Fruit fly (Drosophila melanogaster) whole organism, embryonic: ENCODE results near the gene Evi5.

Experiments
- ATbp ChIP-seq: fragments of 200-800 bp; sonication (Bioruptor generic); optimal IDR thresholded peaks from 2 replicates; lab custom pipeline; 2017; ENCODE audit warnings: missing biosample characterization, mild to moderate bottlenecking, missing genetic modification characterization, missing genetic modification reagents
- Blimp-1 ChIP-seq: fragments of 200-800 bp; sonication (Bioruptor generic); optimal IDR thresholded peaks from 3 replicates; lab custom pipeline; 2018; ENCODE audit warnings: missing biosample characterization, missing genetic modification characterization, mild to moderate bottlenecking, moderate library complexity, missing genetic modification reagents
- CG10366 ChIP-seq: fragments of 200-800 bp; sonication (Bioruptor generic); IDR thresholded peaks from 2 replicates; pipeline ENCODE4 v1.3.6; 2022; ENCODE audit warnings: missing biosample characterization, missing genetic modification characterization
- CG11560 ChIP-seq: fragments of 200-800 bp; sonication (Bioruptor generic); IDR thresholded peaks from 3 replicates; pipeline ENCODE4 v1.3.6; 2022; ENCODE audit warnings: missing biosample characterization, missing genetic modification characterization
- CG12104 ChIP-seq: fragments of 200-800 bp; sonication (Bioruptor generic); optimal IDR thresholded peaks from 3 replicates; lab custom pipeline; 2016; ENCODE audit warnings: missing biosample characterization, missing genetic modification characterization
- CG12155 ChIP-seq: fragments of 200-800 bp; sonication (Bioruptor generic); optimal IDR thresholded peaks from 3 replicates; lab custom pipeline; 2016; ENCODE audit warnings: missing biosample characterization, missing genetic modification characterization
- CG1233 ChIP-seq: fragments of 200-800 bp; sonication (Bioruptor generic); optimal IDR thresholded peaks from 4 replicates; lab custom pipeline; 2018; ENCODE audit warnings: missing biosample characterization, mild to moderate bottlenecking, missing genetic modification characterization
- CG12942 ChIP-seq: fragments of 200-800 bp; sonication (Bioruptor generic); optimal IDR thresholded peaks from 3 replicates; lab custom pipeline; 2016; ENCODE audit warnings: missing biosample characterization, missing genetic modification characterization
- CG14860 ChIP-seq: fragments of 200-800 bp; sonication (Bioruptor generic); IDR thresholded peaks from 3 replicates; pipeline ENCODE4 v1.3.6; 2022; ENCODE audit warnings: missing biosample characterization, missing genetic modification characterization; ENCODE audit not compliant: partially characterized antibody
- CG15696 ChIP-seq: fragments of 200-800 bp; sonication (Bioruptor generic); optimal IDR thresholded peaks from 2 replicates; lab custom pipeline; 2019; ENCODE audit warnings: missing biosample characterization, mild to moderate bottlenecking, missing genetic modification characterization, moderate library complexity
- CG16813 ChIP-seq: fragments of 200-800 bp; sonication (Bioruptor generic); IDR thresholded peaks from 3 replicates; pipeline ENCODE4 v1.3.6; 2022; ENCODE audit warnings: missing biosample characterization, missing genetic modification characterization; ENCODE audit not compliant: partially characterized antibody
- CG17359 ChIP-seq: fragments of 200-800 bp; sonication (Bioruptor generic); optimal IDR thresholded peaks from 3 replicates; lab custom pipeline; 2018; ENCODE audit warnings: missing biosample characterization, mild to moderate bottlenecking, missing genetic modification characterization, moderate library complexity
- CG2116 ChIP-seq: fragments of 200-800 bp; sonication (Bioruptor generic); optimal IDR thresholded peaks from 3 replicates; lab custom pipeline; 2018; ENCODE audit warnings: missing biosample characterization, mild to moderate bottlenecking, missing genetic modification characterization
- CG42726 ChIP-seq: fragments of 200-800 bp; sonication (Bioruptor generic); IDR thresholded peaks from 2 replicates; pipeline ENCODE4 v1.3.6; 2022; ENCODE audit warnings: missing biosample characterization, missing genetic modification characterization; ENCODE audit not compliant: partially characterized antibody
- CG5245 ChIP-seq: fragments of 200-800 bp; sonication (Bioruptor generic); optimal IDR thresholded peaks from 3 replicates; lab custom pipeline; 2016; ENCODE audit warnings: missing biosample characterization, missing genetic modification characterization
- CG6254 ChIP-seq: fragments of 200-800 bp; sonication (Bioruptor generic); optimal IDR thresholded peaks from 3 replicates; lab custom pipeline; 2017; ENCODE audit warnings: mild to moderate bottlenecking, missing biosample characterization, missing genetic modification reagents, missing genetic modification characterization
- CG6689 ChIP-seq: fragments of 200-800 bp; sonication (Bioruptor generic); IDR thresholded peaks from 2 replicates; pipeline ENCODE4 v1.3.6; 2022; ENCODE audit warnings: missing biosample characterization, missing genetic modification characterization
- CG6791 ChIP-seq: fragments of 200-800 bp; sonication (Bioruptor generic); IDR thresholded peaks from 3 replicates; pipeline ENCODE4 v1.3.6; 2022; ENCODE audit warnings: missing biosample characterization, missing genetic modification characterization; ENCODE audit not compliant: partially characterized antibody
- CG6813 ChIP-seq: fragments of 200-800 bp; sonication (Bioruptor generic); optimal IDR thresholded peaks from 2 replicates; lab custom pipeline; 2017; ENCODE audit warnings: missing biosample characterization, missing genetic modification characterization, mild to moderate bottlenecking, moderate library complexity, missing genetic modification reagents
- CG7271 ChIP-seq: fragments of 200-800 bp; sonication (Bioruptor generic); optimal IDR thresholded peaks from 2 replicates; lab custom pipeline; 2018; ENCODE audit warnings: missing biosample characterization, mild to moderate bottlenecking, missing genetic modification characterization, moderate library complexity
- CG9437 ChIP-seq: fragments of 200-800 bp; sonication (Bioruptor generic); optimal IDR thresholded peaks from 2 replicates; lab custom pipeline; 2018; ENCODE audit warnings: missing biosample characterization, mild to moderate bottlenecking, missing genetic modification characterization
- CTCF ChIP-seq: fragments of 200-800 bp; sonication (Bioruptor generic); optimal IDR thresholded peaks from 2 replicates; lab custom pipeline; 2017; ENCODE audit warnings: missing biosample characterization, mild to moderate bottlenecking, missing genetic modification characterization, moderate library complexity
- CoRest ChIP-seq: fragments of 200-800 bp; sonication (Bioruptor generic); optimal IDR thresholded peaks from 3 replicates; lab custom pipeline; 2018; ENCODE audit warnings: missing biosample characterization, mild to moderate bottlenecking, missing genetic modification characterization, moderate library complexity
- D ChIP-seq, 2 experiments: fragments of 200-800 bp in 1 of 2; fragments of >200 bp in 1 of 2; sonication (Bioruptor generic) in 1 of 2; optimal IDR thresholded peaks; 2 replicates in 1 of 2; 3 replicates in 1 of 2; lab custom pipeline; 2017; ENCODE audit warnings: mild to moderate bottlenecking in 1 of 2, missing biosample characterization in 1 of 2, missing genetic modification characterization in 1 of 2, missing genetic modification reagents in 1 of 2
- D19B ChIP-seq: fragments of 200-800 bp; sonication (Bioruptor generic); optimal IDR thresholded peaks from 2 replicates; lab custom pipeline; 2017; ENCODE audit warnings: missing biosample characterization, mild to moderate bottlenecking, missing genetic modification characterization
- Doc3 ChIP-seq: fragments of 200-800 bp; sonication (Bioruptor generic); IDR thresholded peaks from 3 replicates; pipeline ENCODE4 v1.3.6; 2022; ENCODE audit warnings: missing biosample characterization, missing genetic modification characterization; ENCODE audit not compliant: partially characterized antibody
- E2f1 ChIP-seq: fragments of 200-800 bp; sonication (Bioruptor generic); IDR thresholded peaks from 2 replicates; pipeline ENCODE4 v1.3.6; 2022; ENCODE audit warnings: missing biosample characterization, missing genetic modification characterization
- HLH4C ChIP-seq: fragments of 200-800 bp; sonication (Bioruptor generic); IDR thresholded peaks from 3 replicates; pipeline ENCODE4 v1.3.6; 2022; ENCODE audit warnings: missing biosample characterization, missing genetic modification characterization; ENCODE audit not compliant: partially characterized antibody
- NFAT ChIP-seq: fragments of 200-800 bp; sonication (Bioruptor generic); IDR thresholded peaks from 2 replicates; pipeline ENCODE4 v1.3.6; 2022; ENCODE audit warnings: missing biosample characterization, missing genetic modification characterization
- Neu2 ChIP-seq: fragments of 200-800 bp; sonication (Bioruptor generic); optimal IDR thresholded peaks from 3 replicates; lab custom pipeline; 2016; ENCODE audit warnings: missing biosample characterization, missing genetic modification characterization, borderline replicate concordance
- Sox100B ChIP-seq: fragments of 200-800 bp; sonication (Bioruptor generic); optimal IDR thresholded peaks from 3 replicates; lab custom pipeline; 2018; ENCODE audit warnings: missing biosample characterization, mild to moderate bottlenecking, missing genetic modification characterization
- Tbp ChIP-seq: fragments of >200 bp; optimal IDR thresholded peaks from 2 replicates; lab custom pipeline; 2018; ENCODE audit warnings: missing biosample characterization, missing genetic modification characterization
- amos ChIP-seq: fragments of 200-800 bp; sonication (Bioruptor generic); IDR thresholded peaks from 2 replicates; pipeline ENCODE4 v1.3.6; 2022; ENCODE audit warnings: missing biosample characterization, missing genetic modification characterization; ENCODE audit not compliant: partially characterized antibody
- bigmax ChIP-seq: fragments of 200-800 bp; sonication (Bioruptor generic); optimal IDR thresholded peaks from 2 replicates; lab custom pipeline; 2018; ENCODE audit warnings: missing biosample characterization, mild to moderate bottlenecking, missing genetic modification characterization
- cad ChIP-seq: fragments of >200 bp; optimal IDR thresholded peaks from 2 replicates; lab custom pipeline; 2017; ENCODE audit warnings: missing biosample characterization, missing genetic modification characterization
- chinmo ChIP-seq: fragments of 200-800 bp; sonication (Bioruptor generic); IDR thresholded peaks from 4 replicates; pipeline ENCODE4 v1.3.6; 2022; ENCODE audit warnings: missing biosample characterization, missing genetic modification characterization; ENCODE audit not compliant: partially characterized antibody
- chm ChIP-seq: fragments of 200-800 bp; sonication (Bioruptor generic); IDR thresholded peaks from 2 replicates; pipeline ENCODE4 v1.3.6; 2022; ENCODE audit warnings: missing biosample characterization, missing genetic modification characterization
- danr ChIP-seq: fragments of 200-800 bp; sonication (Bioruptor generic); IDR thresholded peaks from 2 replicates; pipeline ENCODE4 v1.3.6; 2022; ENCODE audit warnings: missing biosample characterization, missing genetic modification characterization
- disco-r ChIP-seq: fragments of 200-800 bp; sonication (Bioruptor generic); optimal IDR thresholded peaks from 2 replicates; lab custom pipeline; 2016; ENCODE audit warnings: missing biosample characterization, missing genetic modification characterization
- eve ChIP-seq, 2 experiments: fragments of >200 bp; optimal IDR thresholded peaks; 2 replicates each; lab custom pipeline; 2017; ENCODE audit warnings: missing biosample characterization in 2 of 2, missing genetic modification characterization in 2 of 2
- eyg ChIP-seq: fragments of 200-800 bp; sonication (Bioruptor generic); optimal IDR thresholded peaks from 3 replicates; lab custom pipeline; 2016; ENCODE audit warnings: missing biosample characterization, missing genetic modification characterization
- grau ChIP-seq: fragments of 200-800 bp; optimal IDR thresholded peaks from 3 replicates; lab custom pipeline; 2019; ENCODE audit warnings: missing biosample characterization, mild to moderate bottlenecking, missing genetic modification characterization, moderate library complexity
- kni ChIP-seq: fragments of 200-800 bp; sonication (Bioruptor generic); optimal IDR thresholded peaks from 3 replicates; lab custom pipeline; 2017; ENCODE audit warnings: mild to moderate bottlenecking, missing biosample characterization, missing genetic modification reagents, missing genetic modification characterization
- mirr ChIP-seq: fragments of 200-800 bp; sonication (Bioruptor generic); optimal IDR thresholded peaks from 3 replicates; lab custom pipeline; 2018; ENCODE audit warnings: missing biosample characterization, mild to moderate bottlenecking, missing genetic modification characterization
- row ChIP-seq: fragments of 200-800 bp; sonication (Bioruptor generic); IDR thresholded peaks from 3 replicates; pipeline ENCODE4 v1.3.6; 2022; ENCODE audit warnings: missing biosample characterization, missing genetic modification characterization
- sens ChIP-seq: fragments of 200-800 bp; sonication (Bioruptor generic); peaks from one replicate; lab custom pipeline; 2016; ENCODE audit warnings: missing biosample characterization, missing genetic modification characterization
- slp2 ChIP-seq: fragments of 200-800 bp; sonication (Bioruptor generic); optimal IDR thresholded peaks from 2 replicates; lab custom pipeline; 2016; ENCODE audit warnings: missing biosample characterization, missing genetic modification characterization
- sob ChIP-seq: fragments of 200-800 bp; sonication (Bioruptor generic); IDR thresholded peaks from 2 replicates; pipeline ENCODE4 v1.3.6; 2022; ENCODE audit warnings: missing biosample characterization, missing genetic modification characterization
- stc ChIP-seq: fragments of 200-800 bp; sonication (Bioruptor generic); IDR thresholded peaks from 2 replicates; pipeline ENCODE4 v1.3.6; 2022; ENCODE audit warnings: missing biosample characterization, missing genetic modification characterization
- tup ChIP-seq: fragments of 200-800 bp; sonication (Bioruptor generic); optimal IDR thresholded peaks from 2 replicates; lab custom pipeline; 2016; ENCODE audit warnings: missing biosample characterization, mild to moderate bottlenecking, missing genetic modification characterization, moderate library complexity
- tx ChIP-seq: fragments of 200-800 bp; sonication (Bioruptor generic); optimal IDR thresholded peaks from 2 replicates; lab custom pipeline; 2016; ENCODE audit warnings: missing biosample characterization, missing genetic modification characterization

Gene Evi5

DNA sequence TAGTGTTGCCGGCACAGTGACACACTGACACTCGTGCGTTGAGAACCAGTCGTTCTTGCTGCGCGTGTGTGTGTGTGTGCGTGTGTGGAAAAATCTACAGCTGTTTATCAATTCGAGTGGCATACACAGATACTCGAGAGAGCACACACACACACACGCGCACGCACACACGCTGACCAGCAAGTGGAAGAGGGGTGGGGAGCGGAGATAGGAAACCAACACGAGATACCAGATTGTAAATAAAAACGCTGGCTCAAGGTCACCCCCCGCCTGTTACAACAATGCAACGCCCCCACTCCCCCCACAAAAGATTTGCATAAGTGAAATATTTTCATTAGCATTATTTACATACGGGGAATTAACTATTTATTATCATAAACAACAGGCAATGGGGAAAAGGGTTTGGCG, 26.9 kb downstream of the Evi5 start (continued):
- TF ChIP-seq stc (GFP tag; lab: Robert Waterston, UW) (no peak), grau (peak; percentile 18), Blimp-1 (GFP tag; lab: Kevin White, UChicago) (peak; percentile 56), CG14860 (GFP tag; lab: Robert Waterston, UW) (no peak), CG6813 (peak; percentile 72), kni (GFP tag; lab: Kevin White, UChicago) (peak; percentile 59), chm (GFP tag; lab: Robert Waterston, UW) (no peak; the same call in 1 of the 2 replicates), CG2116 (GFP tag; lab: Kevin White, UChicago) (no peak), CG5245 (GFP tag; lab: Kevin White, UChicago) (no peak), CG9437 (GFP tag; lab: Kevin White, UChicago) (no peak), tx (GFP tag; lab: Kevin White, UChicago) (no peak), CG15696 (peak; percentile 20), slp2 (GFP tag; lab: Kevin White, UChicago) (no peak), mirr (GFP tag; lab: Kevin White, UChicago) (peak; percentile 80), CG16813 (GFP tag; lab: Robert Waterston, UW) (no peak), CoRest (peak; percentile 36), sens (GFP tag; lab: Kevin White, UChicago) (no peak), Doc3 (GFP tag; lab: Robert Waterston, UW) (no peak), HLH4C (GFP tag; lab: Robert Waterston, UW) (no peak), CG12155 (GFP tag; lab: Kevin White, UChicago) (no peak), CG6689 (GFP tag; lab: Robert Waterston, UW) (no peak), CTCF (GFP tag; lab: Kevin White, UChicago) (peak; percentile 5), Tbp (GFP tag; lab: Kevin White, UChicago) (no peak), CG7271 (tag; lab: Kevin White, UChicago) (no peak), bigmax (no peak), CG6791 (GFP tag; lab: Robert Waterston, UW) (no peak), danr (no peak), row (peak; percentile 5; the same call in 1 of the 3 replicates), tup (no peak), amos (GFP tag; lab: Robert Waterston, UW) (no peak), CG11560 (tag; lab: Robert Waterston, UW) (no peak), eve (GFP tag; optimal IDR thresholded peaks at IDR 0.05; lab: Kevin White, UChicago) (no peak), cad (GFP tag; lab: Kevin White, UChicago) (no peak), CG1233 (GFP tag; lab: Kevin White, UChicago) (peak; percentile 14), D (optimal IDR thresholded peaks at IDR 0.05; lab: Kevin White, UChicago) (no peak), D (GFP tag; optimal IDR thresholded peaks at IDR 0.05; lab: Kevin White, UChicago) (peak; percentile 28), CG42726 (GFP tag; lab: Robert Waterston, UW) (no peak), E2f1 (GFP tag; lab: Robert Waterston, UW) (no peak), disco-r (no peak), Sox100B (peak; percentile 47), CG12942 (GFP tag; lab: Kevin White, UChicago) (no peak), CG6254 (GFP tag; lab: Kevin White, UChicago) (peak; percentile 37), sob (GFP tag; lab: Robert Waterston, UW) (no peak), eyg (GFP tag; lab: Kevin White, UChicago) (no peak), CG17359 (tag; lab: Kevin White, UChicago) (peak; percentile 32), NFAT (GFP tag; lab: Robert Waterston, UW) (peak; percentile 54; the same call in 1 of the 2 replicates), ATbp (peak; percentile 54), CG10366 (GFP tag; lab: Robert Waterston, UW) (no peak), D19B (GFP tag; lab: Kevin White, UChicago) (no peak), chinmo (GFP tag; lab: Robert Waterston, UW) (peak; percentile 94), CG12104 (GFP tag; lab: Kevin White, UChicago) (peak; percentile 6), Neu2 (no peak)
